Fruit fly (Drosophila melanogaster): ENCODE results near the gene CG18234.

DNA sequence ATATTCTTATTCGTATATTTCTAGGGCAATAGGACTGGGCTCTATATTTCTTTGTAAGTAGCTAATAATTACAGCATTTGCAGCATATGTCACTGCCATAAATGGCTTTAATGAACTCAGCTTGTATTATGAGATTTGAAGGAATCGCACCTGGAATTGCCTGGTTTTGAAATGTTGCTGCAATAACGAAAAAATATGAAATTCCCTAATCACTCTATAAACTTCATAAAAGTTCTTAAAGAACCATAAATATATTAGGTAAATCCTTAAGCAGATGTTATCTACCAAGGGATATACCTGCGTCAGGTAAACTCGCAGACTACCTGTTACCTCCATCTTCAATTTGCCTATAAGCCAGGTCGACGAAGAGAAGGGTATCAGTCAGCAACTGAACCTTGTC lies 14.8 kb upstream of the CG18234 start, which contains the start of gene CG7271:
- no peak for TF ChIP-seq CG6808 (GFP tag; optimal IDR thresholded peaks at IDR 0.05)
- TF ChIP-seq CG4318 (GFP tag; optimal IDR thresholded peaks at IDR 0.05) = no peak
- TF ChIP-seq OdsH (GFP tag; optimal IDR thresholded peaks at IDR 0.05) = no peak
- no peak for TF ChIP-seq CG1621 (tag; optimal IDR thresholded peaks at IDR 0.05)
- TF ChIP-seq fd85E (GFP tag; optimal IDR thresholded peaks at IDR 0.05) = no peak
- TF ChIP-seq spab (GFP tag; optimal IDR thresholded peaks at IDR 0.05) = no peak
- no peak for TF ChIP-seq Smox (GFP tag; optimal IDR thresholded peaks at IDR 0.05)
- TF ChIP-seq fd59A (GFP tag; optimal IDR thresholded peaks at IDR 0.05) = no peak
- no peak for TF ChIP-seq fkh (GFP tag; optimal IDR thresholded peaks at IDR 0.05)
- TF ChIP-seq Ets21C (GFP tag; optimal IDR thresholded peaks at IDR 0.05) = no peak

All from whole organism, prepupa.